Fruit fly (Drosophila melanogaster) whole organism, embryonic: Measurements from ENCODE around the gene GstD5.

Source experiments
- Bdp1 ChIP-seq: fragments of 200-800 bp; sonication (Bioruptor generic); optimal IDR thresholded peaks from 3 replicates; lab custom pipeline; 2016; ENCODE audit warnings: missing biosample characterization, missing genetic modification characterization
- CG11695 ChIP-seq: fragments of 200-800 bp; sonication (Bioruptor generic); IDR thresholded peaks from 3 replicates; pipeline ENCODE4 v1.3.6; 2022; ENCODE audit warnings: missing biosample characterization, missing genetic modification characterization
- CG12299 ChIP-seq: fragments of 200-800 bp; sonication (Bioruptor generic); optimal IDR thresholded peaks from 2 replicates; lab custom pipeline; 2018; ENCODE audit warnings: missing biosample characterization, mild to moderate bottlenecking, missing genetic modification characterization
- CG13424 ChIP-seq: fragments of 200-800 bp; sonication (Bioruptor generic); optimal IDR thresholded peaks from 2 replicates; lab custom pipeline; 2019; ENCODE audit warnings: missing biosample characterization, mild to moderate bottlenecking, missing genetic modification characterization, moderate library complexity
- CG15479 ChIP-seq: fragments of 200-800 bp; sonication (Bioruptor generic); optimal IDR thresholded peaks from 3 replicates; lab custom pipeline; 2019; ENCODE audit warnings: missing biosample characterization, mild to moderate bottlenecking, missing genetic modification characterization, moderate library complexity
- CG17328 ChIP-seq: fragments of 200-800 bp; sonication (Bioruptor generic); IDR thresholded peaks from 2 replicates; pipeline ENCODE4 v1.3.6; 2022; ENCODE audit warnings: missing biosample characterization, missing genetic modification characterization
- CG17829 ChIP-seq: fragments of 200-800 bp; optimal IDR thresholded peaks from 2 replicates; lab custom pipeline; 2019; ENCODE audit warnings: missing biosample characterization, mild to moderate bottlenecking, missing genetic modification characterization, moderate library complexity
- CG18476 ChIP-seq: fragments of 200-800 bp; sonication (Bioruptor generic); optimal IDR thresholded peaks from 2 replicates; lab custom pipeline; 2016; ENCODE audit warnings: missing biosample characterization, mild to moderate bottlenecking, missing genetic modification characterization
- CG3065 ChIP-seq: fragments of 200-800 bp; sonication (Bioruptor generic); optimal IDR thresholded peaks from 2 replicates; lab custom pipeline; 2016; ENCODE audit warnings: missing biosample characterization, missing genetic modification characterization
- CG31441 ChIP-seq: fragments of 200-800 bp; sonication (Bioruptor generic); IDR thresholded peaks from 2 replicates; pipeline ENCODE4 v1.3.6; 2022; ENCODE audit warnings: missing biosample characterization, missing genetic modification characterization
- CG3163 ChIP-seq: fragments of 200-800 bp; sonication (Bioruptor generic); optimal IDR thresholded peaks from 3 replicates; lab custom pipeline; 2016; ENCODE audit warnings: missing biosample characterization, missing genetic modification characterization
- CG3838 ChIP-seq: fragments of 200-800 bp; sonication (Bioruptor generic); optimal IDR thresholded peaks from 3 replicates; lab custom pipeline; 2016; ENCODE audit warnings: missing biosample characterization, missing genetic modification characterization
- CG4282 ChIP-seq: fragments of 200-800 bp; sonication (Bioruptor generic); optimal IDR thresholded peaks from 2 replicates; lab custom pipeline; 2016; ENCODE audit warnings: missing biosample characterization, missing genetic modification characterization
- CG6765 ChIP-seq: fragments of 200-800 bp; sonication (Bioruptor generic); optimal IDR thresholded peaks from 3 replicates; lab custom pipeline; 2017; ENCODE audit warnings: missing biosample characterization, mild to moderate bottlenecking, missing genetic modification characterization
- CG7786 ChIP-seq: fragments of 200-800 bp; sonication (Bioruptor generic); optimal IDR thresholded peaks from 2 replicates; lab custom pipeline; 2016; ENCODE audit warnings: missing biosample characterization, missing genetic modification characterization
- CG8290 ChIP-seq, 3 experiments: fragments of 200-800 bp; sonication (Bioruptor generic); optimal IDR thresholded peaks; 2 replicates each; lab custom pipeline; 2016 to 2019; ENCODE audit warnings: missing biosample characterization in 3 of 3, missing genetic modification characterization in 3 of 3, mild to moderate bottlenecking in 2 of 3, moderate library complexity in 1 of 3
- CG9727 ChIP-seq: fragments of 200-800 bp; sonication (Bioruptor generic); optimal IDR thresholded peaks from 3 replicates; lab custom pipeline; 2017; ENCODE audit warnings: missing biosample characterization, mild to moderate bottlenecking, missing genetic modification characterization
- Deaf1 ChIP-seq: fragments of 200-800 bp; optimal IDR thresholded peaks from 3 replicates; lab custom pipeline; 2019; ENCODE audit warnings: missing biosample characterization, mild to moderate bottlenecking, missing genetic modification characterization, moderate library complexity
- Fer3 ChIP-seq: fragments of 200-800 bp; sonication (Bioruptor generic); optimal IDR thresholded peaks from 2 replicates; lab custom pipeline; 2018; ENCODE audit warnings: missing biosample characterization, mild to moderate bottlenecking, missing genetic modification characterization, moderate library complexity
- Hey ChIP-seq: fragments of 200-800 bp; sonication (Bioruptor generic); optimal IDR thresholded peaks from 3 replicates; lab custom pipeline; 2018; ENCODE audit warnings: missing biosample characterization, mild to moderate bottlenecking, missing genetic modification characterization
- Hmr ChIP-seq: fragments of 200-800 bp; sonication (Bioruptor generic); optimal IDR thresholded peaks from 3 replicates; lab custom pipeline; 2017; ENCODE audit warnings: mild to moderate bottlenecking, missing biosample characterization, missing genetic modification reagents, missing genetic modification characterization
- Myb ChIP-seq: fragments of 200-800 bp; sonication (Bioruptor generic); optimal IDR thresholded peaks from 2 replicates; lab custom pipeline; 2016; ENCODE audit warnings: missing biosample characterization, missing genetic modification characterization
- Pdp1 ChIP-seq, 2 experiments: fragments of 200-800 bp; sonication (Bioruptor generic); optimal IDR thresholded peaks; 3 replicates each; lab custom pipeline; 2016; ENCODE audit warnings: missing biosample characterization in 2 of 2, missing genetic modification characterization in 2 of 2, mild to moderate bottlenecking in 1 of 2, moderate library complexity in 1 of 2
- Scr ChIP-seq: fragments of 200-800 bp; sonication (Bioruptor generic); IDR thresholded peaks from 2 replicates; pipeline ENCODE4 v1.3.6; 2022; ENCODE audit warnings: missing biosample characterization, missing genetic modification characterization; ENCODE audit not compliant: partially characterized antibody
- Trl ChIP-seq, 3 experiments: fragments of >200 bp in 2 of 3; fragments of 200-800 bp in 1 of 3; sonication (Bioruptor generic) in 1 of 3; optimal IDR thresholded peaks; 2 replicates in 1 of 3; 3 replicates in 2 of 3; lab custom pipeline; 2016 to 2017; ENCODE audit warnings: missing biosample characterization in 1 of 3, missing genetic modification characterization in 1 of 3
- chinmo ChIP-seq: fragments of 200-800 bp; sonication (Bioruptor generic); IDR thresholded peaks from 4 replicates; pipeline ENCODE4 v1.3.6; 2022; ENCODE audit warnings: missing biosample characterization, missing genetic modification characterization; ENCODE audit not compliant: partially characterized antibody
- en ChIP-seq: fragments of 200-800 bp; sonication (Bioruptor generic); optimal IDR thresholded peaks from 2 replicates; lab custom pipeline; 2016; ENCODE audit warnings: missing biosample characterization, missing genetic modification characterization
- exex ChIP-seq: fragments of 200-800 bp; sonication (Bioruptor generic); optimal IDR thresholded peaks from 4 replicates; lab custom pipeline; 2018; ENCODE audit warnings: missing biosample characterization, mild to moderate bottlenecking, missing genetic modification characterization, moderate library complexity
- fd64A ChIP-seq: fragments of 200-800 bp; sonication (Bioruptor generic); optimal IDR thresholded peaks from 3 replicates; lab custom pipeline; 2018; ENCODE audit warnings: missing biosample characterization, mild to moderate bottlenecking, missing genetic modification characterization
- fd96Cb ChIP-seq: fragments of 200-800 bp; sonication (Bioruptor generic); optimal IDR thresholded peaks from 2 replicates; lab custom pipeline; 2018; ENCODE audit warnings: missing biosample characterization, mild to moderate bottlenecking, missing genetic modification characterization, moderate library complexity
- grn ChIP-seq: fragments of 200-800 bp; sonication (Bioruptor generic); optimal IDR thresholded peaks from 3 replicates; lab custom pipeline; 2017; ENCODE audit warnings: missing biosample characterization, missing genetic modification characterization
- lov ChIP-seq, 2 experiments: fragments of 200-800 bp in 1 of 2; fragments of >200 bp in 1 of 2; sonication (Bioruptor generic) in 1 of 2; IDR thresholded peaks in 1 of 2; optimal IDR thresholded peaks in 1 of 2; 2 replicates in 1 of 2; 3 replicates in 1 of 2; pipeline versions ENCODE4 v1.3.6 to Lab custom; 2017 to 2022; ENCODE audit warnings: missing biosample characterization in 1 of 2, missing genetic modification characterization in 1 of 2
- mirr ChIP-seq: fragments of 200-800 bp; sonication (Bioruptor generic); optimal IDR thresholded peaks from 3 replicates; lab custom pipeline; 2018; ENCODE audit warnings: missing biosample characterization, mild to moderate bottlenecking, missing genetic modification characterization
- nau ChIP-seq: fragments of 200-800 bp; sonication (Bioruptor generic); optimal IDR thresholded peaks from 3 replicates; lab custom pipeline; 2017; ENCODE audit warnings: missing biosample characterization, mild to moderate bottlenecking, missing genetic modification characterization, missing genetic modification reagents
- org-1 ChIP-seq: fragments of 200-800 bp; sonication (Bioruptor generic); optimal IDR thresholded peaks from 2 replicates; lab custom pipeline; 2017; ENCODE audit warnings: missing biosample characterization, missing genetic modification characterization
- pb ChIP-seq: fragments of 200-800 bp; sonication (Bioruptor generic); optimal IDR thresholded peaks from 3 replicates; lab custom pipeline; 2016; ENCODE audit warnings: missing biosample characterization, missing genetic modification characterization
- rib ChIP-seq: fragments of 200-800 bp; sonication (Bioruptor generic); IDR thresholded peaks from 2 replicates; pipeline ENCODE4 v1.3.6; 2022; ENCODE audit warnings: missing biosample characterization, missing genetic modification characterization
- sd ChIP-seq: fragments of 200-800 bp; sonication (Bioruptor generic); optimal IDR thresholded peaks from 3 replicates; lab custom pipeline; 2018; ENCODE audit warnings: missing biosample characterization, mild to moderate bottlenecking, missing genetic modification characterization, moderate library complexity
- sug ChIP-seq: fragments of 200-800 bp; optimal IDR thresholded peaks from 2 replicates; lab custom pipeline; 2019; ENCODE audit warnings: missing biosample characterization, mild to moderate bottlenecking, missing genetic modification characterization, moderate library complexity

GstD5 gene

dm6 chr3R:12364580-12364979 is 11.0 kb upstream of the GstD5 start, which contains the start of gene Tim17a1:
Tim17a1 (minus strand) TSS chr3R:12364680.
- TF ChIP-seq CG11695 (GFP tag; lab: Robert Waterston, UW): no peak

DNA sequence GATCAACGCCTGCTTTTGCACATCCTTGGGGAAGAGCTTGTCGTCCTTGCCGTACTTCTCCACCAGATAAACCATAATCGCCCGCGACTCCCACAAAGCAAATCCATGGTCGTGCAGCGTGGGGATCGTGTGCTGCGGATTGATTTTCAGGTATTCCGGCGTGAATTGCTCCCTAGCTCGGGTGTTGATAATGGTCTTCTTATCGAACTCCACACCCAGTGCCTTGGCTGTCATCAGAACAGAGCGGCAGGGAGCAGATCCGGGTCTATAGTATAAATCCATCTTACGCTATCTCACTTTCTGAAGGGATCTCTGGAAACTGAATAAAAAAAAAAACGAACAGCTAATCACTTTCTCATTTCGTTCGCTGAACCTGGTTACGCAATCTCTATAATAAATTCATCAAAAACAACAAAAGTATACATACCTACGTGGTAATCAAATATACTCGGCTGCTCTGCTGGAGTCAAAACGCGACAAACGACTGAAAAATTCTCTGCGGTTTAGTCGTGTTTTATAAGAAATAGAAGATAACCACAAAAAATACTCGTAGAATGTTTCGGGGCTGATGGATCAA is 10.2 kb upstream of the GstD5 start, which contains the start of gene GstD10:
GstD10 (minus strand) TSS at position 472 of the 577 bp plus-strand sequence.
- TF ChIP-seq fd96Cb (tag; lab: Kevin White, UChicago): no peak
- peak in 1 of 2 experiments; percentile 79 for TF ChIP-seq Pdp1 (GFP tag; optimal IDR thresholded peaks at IDR 0.05; lab: Kevin White, UChicago)
- 0 out of 4 replicates have a peak, but pooled peaks have one; percentile 20 for TF ChIP-seq chinmo
- no peak for TF ChIP-seq fd64A (GFP tag; lab: Kevin White, UChicago)

DNA sequence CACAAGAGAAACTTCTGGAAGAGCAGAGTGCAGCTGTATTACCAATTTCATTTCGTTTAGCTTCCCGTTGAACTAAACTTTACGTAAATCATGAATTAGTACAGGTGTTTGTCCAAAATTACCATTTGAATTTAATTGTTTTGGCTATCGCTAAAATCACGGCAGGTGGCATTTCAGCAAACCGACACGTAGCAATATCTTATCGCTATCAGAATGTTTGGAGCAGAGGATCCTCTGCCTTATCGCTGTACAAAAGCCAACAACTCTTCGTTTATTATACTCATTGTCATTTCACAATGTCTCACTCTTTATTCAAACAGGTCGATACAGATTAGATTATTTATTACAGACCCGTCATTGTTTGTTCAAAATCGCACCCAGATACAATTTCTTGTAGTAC is 9.6 kb upstream of the GstD5 start:
- TF ChIP-seq sd (tag; lab: Kevin White, UChicago): peak; percentile 44
- peak; percentile 56 for TF ChIP-seq mirr (GFP tag; lab: Kevin White, UChicago)
- peak; percentile 93 for TF ChIP-seq sug (tag; lab: Kevin White, UChicago)
- TF ChIP-seq grn (GFP tag; lab: Kevin White, UChicago): peak; percentile 67
- TF ChIP-seq Bdp1 (GFP tag; lab: Kevin White, UChicago): no peak
- peak; percentile 76 for TF ChIP-seq exex (tag; lab: Kevin White, UChicago)
- TF ChIP-seq Hmr (GFP tag; lab: Kevin White, UChicago): no peak
- no peak for TF ChIP-seq Fer3 (tag; lab: Kevin White, UChicago)

DNA sequence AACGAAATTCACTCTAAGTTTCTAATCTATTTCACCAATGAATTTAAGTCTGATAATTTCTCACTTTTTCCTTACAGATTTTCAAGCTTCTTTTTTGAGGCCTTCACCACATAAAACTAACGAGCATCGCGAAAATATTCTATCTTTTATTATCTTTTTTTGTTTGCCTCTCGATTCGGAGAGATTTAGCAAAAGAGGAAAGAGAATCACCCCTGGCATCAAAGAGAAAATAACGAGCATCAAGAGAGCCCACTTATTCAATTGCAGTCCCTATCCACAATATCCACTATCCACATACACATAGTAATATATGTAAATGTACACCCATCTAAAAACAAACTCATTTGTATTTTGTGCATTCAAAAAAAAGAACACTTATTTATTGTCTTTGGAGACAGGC is 8.1 kb upstream of the GstD5 start, which contains the start of gene GstD9:
GstD9 (minus strand) TSS at position 101 of the 400 bp plus-strand sequence.
- no peak for TF ChIP-seq Deaf1 (tag; lab: Kevin White, UChicago)
- peak; percentile 76 for TF ChIP-seq CG3163 (GFP tag; lab: Kevin White, UChicago)
- TF ChIP-seq en (GFP tag; lab: Kevin White, UChicago): no peak
- no peak for TF ChIP-seq CG13424 (tag; lab: Kevin White, UChicago)
- peak; percentile 31 to 43 for TF ChIP-seq Trl (optimal IDR thresholded peaks at IDR 0.05; lab: Kevin White, UChicago)
- no peak for TF ChIP-seq Trl (GFP tag; optimal IDR thresholded peaks at IDR 0.05; lab: Kevin White, UChicago)
- TF ChIP-seq CG17829 (tag; lab: Kevin White, UChicago): no peak

dm6 chr3R:12369135-12369792 is 6.3 kb upstream of the GstD5 start, which contains the start of gene GstD1:
GstD1 (minus strand) TSS chr3R:12369268.
- TF ChIP-seq CG7786: peak; percentile 26
- TF ChIP-seq CG31441: no peak
- peak; percentile 43 for TF ChIP-seq Hmr (GFP tag; lab: Kevin White, UChicago)
- TF ChIP-seq Hey (tag; lab: Kevin White, UChicago): peak; percentile 18
- peak; percentile 40 for TF ChIP-seq Scr (GFP tag; lab: Robert Waterston, UW)
- no peak for TF ChIP-seq CG15479
- TF ChIP-seq CG3065 (GFP tag; lab: Kevin White, UChicago): peak; percentile 86
- peak; percentile 87 for TF ChIP-seq rib (GFP tag; lab: Robert Waterston, UW)
- TF ChIP-seq CG8290 (GFP tag; optimal IDR thresholded peaks at IDR 0.05; lab: Kevin White, UChicago): no peak
- TF ChIP-seq CG8290 (tag; optimal IDR thresholded peaks at IDR 0.05; lab: Kevin White, UChicago): peak in 1 of 2 experiments; percentile 34
- no peak for TF ChIP-seq CG17328 (GFP tag; lab: Robert Waterston, UW)
- TF ChIP-seq CG3838: no peak
- peak; percentile 24 for TF ChIP-seq CG9727 (GFP tag; lab: Kevin White, UChicago)
- TF ChIP-seq Myb (GFP tag; lab: Kevin White, UChicago): peak; percentile 4
- peak; percentile 25 for TF ChIP-seq org-1 (GFP tag; lab: Kevin White, UChicago)
- TF ChIP-seq CG4282 (GFP tag; lab: Kevin White, UChicago): peak; percentile 3
- TF ChIP-seq pb (GFP tag; lab: Kevin White, UChicago): peak; percentile 35
- peak; percentile 7 for TF ChIP-seq CG18476 (GFP tag; lab: Kevin White, UChicago)
- no peak for TF ChIP-seq lov (optimal IDR thresholded peaks at IDR 0.05; lab: Kevin White, UChicago)
- 0 out of 3 replicates have a peak, but pooled peaks have one; percentile 46 for TF ChIP-seq lov (GFP tag; IDR thresholded peaks at IDR 0.05; lab: Robert Waterston, UW)
- peak; percentile 6 for TF ChIP-seq nau (GFP tag; lab: Kevin White, UChicago)
- no peak for TF ChIP-seq CG12299 (tag; lab: Kevin White, UChicago)
- peak; percentile 37 for TF ChIP-seq CG6765 (GFP tag; lab: Kevin White, UChicago)
